Worm (Caenorhabditis elegans): ENCODE results near the gene C05E11.6.

- TF ChIP-seq dmd-4 (tag; optimal IDR thresholded peaks at IDR 0.05; ENCODE audit: borderline replicate concordance) (no peak), ahr-1 (tag; optimal IDR thresholded peaks at IDR 0.05) (no peak), nhr-11 (tag; optimal IDR thresholded peaks at IDR 0.05) (no peak), ceh-48 (tag; optimal IDR thresholded peaks at IDR 0.05) (no peak)
Measured at ce11 chrX:4524844-4525243, 37.1 kb upstream of the C05E11.6 start.

Data from whole organism, late embryonic.